Worm (Caenorhabditis elegans) whole organism, mixed stage, embryonic: Measurements from ENCODE around the gene H09F14.1.

Experiments
- M03D4.4 ChIP-seq: sonication (generic microtip); optimal IDR thresholded peaks from 2 replicates; lab custom pipeline; 2017; ENCODE audit warnings: mild to moderate bottlenecking, missing genetic modification characterization, missing compliant biosample characterization
- bed-3 ChIP-seq: fragments of 200-800 bp; sonication (Bioruptor generic); optimal IDR thresholded peaks from 3 replicates; lab custom pipeline; 2018; ENCODE audit warnings: mild to moderate bottlenecking, missing genetic modification characterization, moderate library complexity, missing compliant biosample characterization
- blmp-1 ChIP-seq: fragments of 150-350 bp; optimal IDR thresholded peaks from 2 replicates; lab custom pipeline; 2014; ENCODE audit warnings: missing biosample characterization, missing genetic modification characterization
- ceh-39 ChIP-seq: fragments of 150-350 bp; optimal IDR thresholded peaks from 2 replicates; lab custom pipeline; 2014; ENCODE audit warnings: missing biosample characterization, missing genetic modification characterization
- ceh-43 ChIP-seq: fragments of 200-800 bp; sonication (Bioruptor generic); optimal IDR thresholded peaks from 2 replicates; lab custom pipeline; 2018; ENCODE audit warnings: mild to moderate bottlenecking, missing genetic modification characterization, moderate library complexity, missing compliant biosample characterization
- ceh-83 ChIP-seq: fragments of 200-800 bp; sonication (Bioruptor generic); optimal IDR thresholded peaks from 2 replicates; lab custom pipeline; 2018; ENCODE audit warnings: mild to moderate bottlenecking, missing genetic modification characterization, missing compliant biosample characterization
- ces-1 ChIP-seq: fragments of 150-350 bp; optimal IDR thresholded peaks from 2 replicates; lab custom pipeline; 2014; ENCODE audit warnings: missing biosample characterization, missing genetic modification reagents, missing genetic modification characterization
- cnd-1 ChIP-seq: fragments of 200-800 bp; sonication (Bioruptor generic); optimal IDR thresholded peaks from 2 replicates; lab custom pipeline; 2018; ENCODE audit warnings: mild to moderate bottlenecking, missing genetic modification characterization, missing compliant biosample characterization
- drap-1 ChIP-seq: fragments of 200-800 bp; sonication (Bioruptor generic); optimal IDR thresholded peaks from 3 replicates; lab custom pipeline; 2018; ENCODE audit warnings: mild to moderate bottlenecking, missing genetic modification characterization, missing compliant biosample characterization
- elt-1 ChIP-seq: sonication (generic microtip); optimal IDR thresholded peaks from 2 replicates; lab custom pipeline; 2017; ENCODE audit warnings: missing genetic modification characterization, mild to moderate bottlenecking, missing compliant biosample characterization, antibody characterized with exemption, moderate library complexity, borderline replicate concordance; ENCODE audit not compliant: insufficient read depth
- elt-3 ChIP-seq: fragments of 150-350 bp; optimal IDR thresholded peaks from 2 replicates; lab custom pipeline; 2014; ENCODE audit warnings: missing biosample characterization, missing genetic modification characterization
- flh-1 ChIP-seq: fragments of 200-800 bp; sonication (Bioruptor generic); optimal IDR thresholded peaks from 2 replicates; lab custom pipeline; 2018; ENCODE audit warnings: mild to moderate bottlenecking, missing genetic modification characterization, moderate library complexity, missing compliant biosample characterization
- ham-2 ChIP-seq: fragments of 200-800 bp; sonication (Bioruptor generic); optimal IDR thresholded peaks from 2 replicates; lab custom pipeline; 2018; ENCODE audit warnings: mild to moderate bottlenecking, missing genetic modification characterization, missing compliant biosample characterization
- hlh-1 ChIP-seq: fragments of 150-350 bp; optimal IDR thresholded peaks from 2 replicates; lab custom pipeline; 2014; ENCODE audit warnings: missing biosample characterization, missing genetic modification reagents, missing genetic modification characterization
- lin-13 ChIP-seq: fragments of 150-350 bp; optimal IDR thresholded peaks from 2 replicates; lab custom pipeline; 2014; ENCODE audit warnings: missing biosample characterization, missing genetic modification characterization
- lin-32 ChIP-seq: fragments of 200-800 bp; sonication (Bioruptor generic); optimal IDR thresholded peaks from 2 replicates; lab custom pipeline; 2018; ENCODE audit warnings: mild to moderate bottlenecking, missing genetic modification characterization, missing compliant biosample characterization
- lsy-2 ChIP-seq: fragments of 150-350 bp; optimal IDR thresholded peaks from 2 replicates; lab custom pipeline; 2014; ENCODE audit warnings: missing biosample characterization, missing genetic modification characterization
- mab-5 ChIP-seq: fragments of 150-350 bp; optimal IDR thresholded peaks from 2 replicates; lab custom pipeline; 2014; ENCODE audit warnings: missing biosample characterization, missing genetic modification characterization
- mep-1 ChIP-seq: fragments of 150-350 bp; optimal IDR thresholded peaks from 2 replicates; lab custom pipeline; 2017; ENCODE audit warnings: missing biosample characterization, missing genetic modification reagents, missing genetic modification characterization, inconsistent platforms
- mls-2 ChIP-seq: sonication (generic microtip); optimal IDR thresholded peaks from 2 replicates; lab custom pipeline; 2016; ENCODE audit warnings: mild to moderate bottlenecking, missing genetic modification characterization, moderate library complexity, missing compliant biosample characterization
- nhr-12 ChIP-seq: fragments of 150-350 bp; optimal IDR thresholded peaks from 2 replicates; lab custom pipeline; 2014; ENCODE audit warnings: missing biosample characterization, missing genetic modification characterization
- nhr-2 ChIP-seq: fragments of 150-350 bp; optimal IDR thresholded peaks from 2 replicates; lab custom pipeline; 2014; ENCODE audit warnings: missing biosample characterization, missing genetic modification characterization
- nhr-237 ChIP-seq: fragments of 150-350 bp; optimal IDR thresholded peaks from 2 replicates; lab custom pipeline; 2014; ENCODE audit warnings: missing biosample characterization, missing genetic modification characterization
- nhr-28 ChIP-seq: fragments of 150-350 bp; optimal IDR thresholded peaks from 2 replicates; lab custom pipeline; 2014; ENCODE audit warnings: missing biosample characterization, missing genetic modification characterization
- nhr-76 ChIP-seq: sonication (generic microtip); optimal IDR thresholded peaks from 2 replicates; lab custom pipeline; 2017; ENCODE audit warnings: missing biosample characterization, missing genetic modification characterization
- pha-4 ChIP-seq: fragments of 150-350 bp; optimal IDR thresholded peaks from 2 replicates; lab custom pipeline; 2018; ENCODE audit warnings: missing biosample characterization, missing genetic modification reagents, missing genetic modification characterization
- sem-2 ChIP-seq: fragments of 200-800 bp; sonication (Bioruptor generic); optimal IDR thresholded peaks from 2 replicates; lab custom pipeline; 2018; ENCODE audit warnings: mild to moderate bottlenecking, missing genetic modification characterization, missing compliant biosample characterization
- snpc-4 ChIP-seq: fragments of 150-350 bp; optimal IDR thresholded peaks from 2 replicates; lab custom pipeline; 2014; ENCODE audit warnings: missing biosample characterization, missing genetic modification characterization
- sptf-1 ChIP-seq: sonication (generic microtip); optimal IDR thresholded peaks from 2 replicates; lab custom pipeline; 2017; ENCODE audit warnings: mild to moderate bottlenecking, missing genetic modification characterization, moderate library complexity, missing compliant biosample characterization
- tbx-8 ChIP-seq: fragments of 200-800 bp; sonication (Bioruptor generic); optimal IDR thresholded peaks from 2 replicates; lab custom pipeline; 2018; ENCODE audit warnings: mild to moderate bottlenecking, missing genetic modification characterization, moderate library complexity, missing compliant biosample characterization
- unc-120 ChIP-seq: sonication (generic microtip); optimal IDR thresholded peaks from 2 replicates; lab custom pipeline; 2017; ENCODE audit warnings: missing genetic modification characterization, missing compliant biosample characterization; ENCODE audit not compliant: poor library complexity, severe bottlenecking
- unc-39 ChIP-seq: fragments of 150-350 bp; optimal IDR thresholded peaks from 2 replicates; lab custom pipeline; 2014; ENCODE audit warnings: missing biosample characterization, missing genetic modification characterization
- unc-62 ChIP-seq: fragments of 150-350 bp; optimal IDR thresholded peaks from 2 replicates; lab custom pipeline; 2014; ENCODE audit warnings: missing biosample characterization, missing genetic modification reagents, missing genetic modification characterization
- zip-8 ChIP-seq: fragments of 150-350 bp; optimal IDR thresholded peaks from 2 replicates; lab custom pipeline; 2014; ENCODE audit warnings: missing biosample characterization, missing genetic modification characterization
- ztf-11 ChIP-seq: fragments of 150-350 bp; optimal IDR thresholded peaks from 2 replicates; lab custom pipeline; 2014; ENCODE audit warnings: missing biosample characterization, missing genetic modification characterization

The H09F14.1 gene

ce11 chrV:10580638-10581037 is 34.8 kb downstream of the H09F14.1 start:
- no peak for TF ChIP-seq bed-3 (GFP tag; lab: Kevin White, UChicago)
- no peak for TF ChIP-seq cnd-1 (tag; lab: Kevin White, UChicago)
- no peak for TF ChIP-seq sptf-1 (tag; lab: Kevin White, UChicago)
- no peak for TF ChIP-seq blmp-1
- no peak for TF ChIP-seq nhr-237 (tag; lab: Kevin White, UChicago)
- TF ChIP-seq elt-1 = no peak
- TF ChIP-seq nhr-76 (tag; lab: Kevin White, UChicago) = no peak
- TF ChIP-seq hlh-1 (tag; lab: Kevin White, UChicago) = no peak
- no peak for TF ChIP-seq drap-1 (GFP tag; lab: Kevin White, UChicago)
- TF ChIP-seq flh-1 (GFP tag; lab: Kevin White, UChicago) = no peak
- no peak for TF ChIP-seq M03D4.4 (tag; lab: Kevin White, UChicago)
- TF ChIP-seq lin-13 (tag; lab: Kevin White, UChicago) = no peak
- TF ChIP-seq ceh-83 (GFP tag; lab: Kevin White, UChicago) = no peak
- no peak for TF ChIP-seq ztf-11 (tag; lab: Kevin White, UChicago)
- TF ChIP-seq unc-62 (GFP tag; lab: Kevin White, UChicago) = no peak
- TF ChIP-seq nhr-28 (tag; lab: Kevin White, UChicago) = no peak

ce11 chrV:10578938-10579337 is 36.5 kb downstream of the H09F14.1 start, which contains the start of the genes erh-1 and lpd-9:
Gene erh-1, minus strand, starts transcription at chrV:10579141.
Gene lpd-9, plus strand, starts transcription at chrV:10579305.
- TF ChIP-seq flh-1 (GFP tag; lab: Kevin White, UChicago) (no peak), M03D4.4 (tag; lab: Kevin White, UChicago) (no peak), nhr-2 (tag; lab: Kevin White, UChicago) (no peak), mls-2 (no peak), unc-39 (tag; lab: Kevin White, UChicago) (no peak), snpc-4 (tag; lab: Kevin White, UChicago) (no peak), nhr-12 (tag; lab: Kevin White, UChicago) (no peak), nhr-237 (tag; lab: Kevin White, UChicago) (no peak), nhr-76 (tag; lab: Kevin White, UChicago) (no peak), lin-13 (tag; lab: Kevin White, UChicago) (peak; percentile 46), elt-3 (tag; lab: Kevin White, UChicago) (no peak), mep-1 (tag; lab: Kevin White, UChicago) (peak; percentile 73), ztf-11 (tag; lab: Kevin White, UChicago) (no peak), zip-8 (tag; lab: Kevin White, UChicago) (no peak), unc-120 (no peak), drap-1 (GFP tag; lab: Kevin White, UChicago) (no peak), blmp-1 (no peak), nhr-28 (tag; lab: Kevin White, UChicago) (no peak), ceh-39 (no peak), cnd-1 (tag; lab: Kevin White, UChicago) (peak; percentile 23), unc-62 (GFP tag; lab: Kevin White, UChicago) (no peak), mab-5 (tag; lab: Kevin White, UChicago) (no peak), sem-2 (GFP tag; lab: Kevin White, UChicago) (no peak), lsy-2 (tag; lab: Kevin White, UChicago) (peak; percentile 66), pha-4 (peak; percentile 79), ham-2 (GFP tag; lab: Kevin White, UChicago) (no peak), lin-32 (no peak), ces-1 (GFP tag; lab: Kevin White, UChicago) (peak; percentile 22), bed-3 (GFP tag; lab: Kevin White, UChicago) (no peak), ceh-43 (GFP tag; lab: Kevin White, UChicago) (no peak), elt-1 (no peak), ceh-83 (GFP tag; lab: Kevin White, UChicago) (no peak), tbx-8 (GFP tag; lab: Kevin White, UChicago) (no peak), hlh-1 (tag; lab: Kevin White, UChicago) (no peak), sptf-1 (tag; lab: Kevin White, UChicago) (no peak)

- TF ChIP-seq nhr-12 (tag; lab: Kevin White, UChicago) (no peak), ceh-39 (no peak), pha-4 (no peak), sem-2 (GFP tag; lab: Kevin White, UChicago) (no peak), hlh-1 (tag; lab: Kevin White, UChicago) (no peak), lsy-2 (tag; lab: Kevin White, UChicago) (no peak), mls-2 (no peak), mep-1 (tag; lab: Kevin White, UChicago) (no peak), unc-62 (GFP tag; lab: Kevin White, UChicago) (no peak), cnd-1 (tag; lab: Kevin White, UChicago) (no peak), bed-3 (GFP tag; lab: Kevin White, UChicago) (no peak), unc-120 (no peak), zip-8 (tag; lab: Kevin White, UChicago) (no peak), nhr-2 (tag; lab: Kevin White, UChicago) (no peak), flh-1 (GFP tag; lab: Kevin White, UChicago) (no peak), snpc-4 (tag; lab: Kevin White, UChicago) (no peak), M03D4.4 (tag; lab: Kevin White, UChicago) (no peak), blmp-1 (no peak)
Observed at ce11 chrV:10578226-10578625, 37.2 kb downstream of the H09F14.1 start, which contains the start of gene mics-1. Gene mics-1, minus strand, starts transcription at chrV:10578326.
